Fruit fly (Drosophila melanogaster) whole organism, prepupa: Measurements from ENCODE around the gene U2af50.

Experiments
- Blimp-1 ChIP-seq: fragments of 200-800 bp; sonication (Bioruptor generic); optimal IDR thresholded peaks from 3 replicates; lab custom pipeline; 2017; ENCODE audit warnings: missing biosample characterization, missing genetic modification characterization, mild to moderate bottlenecking, moderate library complexity, missing genetic modification reagents
- CG10631 ChIP-seq: fragments of 200-800 bp; sonication (Bioruptor generic); optimal IDR thresholded peaks from 2 replicates; lab custom pipeline; 2016; ENCODE audit warnings: missing biosample characterization, missing genetic modification characterization
- CG10669 ChIP-seq: fragments of 200-800 bp; sonication (Bioruptor generic); optimal IDR thresholded peaks from 3 replicates; lab custom pipeline; 2018; ENCODE audit warnings: missing biosample characterization, mild to moderate bottlenecking, missing genetic modification characterization, moderate library complexity
- CG11294 ChIP-seq: fragments of 200-800 bp; sonication (Bioruptor generic); IDR thresholded peaks from 2 replicates; pipeline ENCODE4 v1.3.6; 2022; ENCODE audit warnings: missing biosample characterization, missing genetic modification characterization
- CG11762 ChIP-seq: fragments of 200-800 bp; sonication (Bioruptor generic); optimal IDR thresholded peaks from 3 replicates; lab custom pipeline; 2016; ENCODE audit warnings: missing biosample characterization, missing genetic modification characterization; ENCODE audit not compliant: insufficient read depth
- CG1621 ChIP-seq: fragments of 200-800 bp; sonication (Bioruptor generic); optimal IDR thresholded peaks from 3 replicates; lab custom pipeline; 2018; ENCODE audit warnings: missing biosample characterization, mild to moderate bottlenecking, missing genetic modification characterization
- CG3032 ChIP-seq: fragments of 200-800 bp; optimal IDR thresholded peaks from 2 replicates; lab custom pipeline; 2019; ENCODE audit warnings: missing biosample characterization, mild to moderate bottlenecking, missing genetic modification characterization, moderate library complexity
- CG31627 ChIP-seq: fragments of 200-800 bp; sonication (Bioruptor generic); optimal IDR thresholded peaks from 3 replicates; lab custom pipeline; 2016; ENCODE audit warnings: missing biosample characterization, missing genetic modification characterization
- CG34406 ChIP-seq: fragments of 200-800 bp; sonication (Bioruptor generic); optimal IDR thresholded peaks from 3 replicates; lab custom pipeline; 2016; ENCODE audit warnings: missing biosample characterization, missing genetic modification characterization
- CG4318 ChIP-seq: fragments of 200-800 bp; sonication (Bioruptor generic); optimal IDR thresholded peaks from 3 replicates; lab custom pipeline; 2017; ENCODE audit warnings: missing biosample characterization, mild to moderate bottlenecking, missing genetic modification characterization
- CG6163 ChIP-seq: fragments of 200-800 bp; sonication (Bioruptor generic); IDR thresholded peaks from 3 replicates; pipeline ENCODE4 v1.3.6; 2022; ENCODE audit warnings: missing biosample characterization, missing genetic modification characterization
- CG6792 ChIP-seq: fragments of 200-800 bp; sonication (Bioruptor generic); optimal IDR thresholded peaks from 3 replicates; lab custom pipeline; 2016; ENCODE audit warnings: missing biosample characterization, missing genetic modification characterization
- CG8119 ChIP-seq: fragments of 200-800 bp; sonication (Bioruptor generic); IDR thresholded peaks from 3 replicates; pipeline ENCODE4 v1.3.6; 2022; ENCODE audit warnings: missing biosample characterization, missing genetic modification characterization
- CG9139 ChIP-seq: fragments of 200-800 bp; sonication (Bioruptor generic); optimal IDR thresholded peaks from 3 replicates; lab custom pipeline; 2017; ENCODE audit warnings: missing biosample characterization, mild to moderate bottlenecking, missing genetic modification characterization
- Eip75B ChIP-seq: fragments of 200-800 bp; sonication (Bioruptor generic); optimal IDR thresholded peaks from 3 replicates; lab custom pipeline; 2016; ENCODE audit warnings: missing biosample characterization, missing genetic modification characterization
- Eip78C ChIP-seq: fragments of 200-800 bp; sonication (Bioruptor generic); peaks from one replicate; lab custom pipeline; 2016; ENCODE audit warnings: missing biosample characterization, missing genetic modification characterization
- Eip93F ChIP-seq: fragments of 200-800 bp; sonication (Bioruptor generic); optimal IDR thresholded peaks from 2 replicates; lab custom pipeline; 2016; ENCODE audit warnings: missing biosample characterization, mild to moderate bottlenecking, missing genetic modification characterization
- Ets96B ChIP-seq: fragments of 200-800 bp; optimal IDR thresholded peaks from 2 replicates; lab custom pipeline; 2019; ENCODE audit warnings: missing biosample characterization, mild to moderate bottlenecking, missing genetic modification characterization, moderate library complexity
- Gug ChIP-seq: fragments of 200-800 bp; sonication (Bioruptor generic); IDR thresholded peaks from 2 replicates; pipeline ENCODE4 v1.3.6; 2022; ENCODE audit warnings: missing biosample characterization, missing genetic modification characterization
- Hr38 ChIP-seq: sonication (Bioruptor generic); optimal IDR thresholded peaks from 2 replicates; lab custom pipeline; 2016; ENCODE audit warnings: missing biosample characterization, missing genetic modification characterization
- Hr4 ChIP-seq: fragments of 200-800 bp; sonication (Bioruptor generic); optimal IDR thresholded peaks from 3 replicates; lab custom pipeline; 2016; ENCODE audit warnings: missing biosample characterization, missing genetic modification characterization
- Met ChIP-seq: fragments of 200-800 bp; sonication (Bioruptor generic); optimal IDR thresholded peaks from 3 replicates; lab custom pipeline; 2016; ENCODE audit warnings: missing biosample characterization, missing genetic modification characterization
- OdsH ChIP-seq: fragments of 200-800 bp; sonication (Bioruptor generic); optimal IDR thresholded peaks from 3 replicates; lab custom pipeline; 2016; ENCODE audit warnings: missing biosample characterization, missing genetic modification characterization
- Smox ChIP-seq: fragments of 200-800 bp; sonication (Bioruptor generic); optimal IDR thresholded peaks from 3 replicates; lab custom pipeline; 2016; ENCODE audit warnings: missing biosample characterization, missing genetic modification characterization
- Sox102F ChIP-seq: fragments of 200-800 bp; sonication (Bioruptor generic); optimal IDR thresholded peaks from 2 replicates; lab custom pipeline; 2016; ENCODE audit warnings: missing biosample characterization, mild to moderate bottlenecking, missing genetic modification characterization
- Sox14 ChIP-seq: fragments of 200-800 bp; sonication (Bioruptor generic); optimal IDR thresholded peaks from 3 replicates; lab custom pipeline; 2016; ENCODE audit warnings: missing biosample characterization, missing genetic modification characterization
- Sox15 ChIP-seq: fragments of 200-800 bp; sonication (Bioruptor generic); optimal IDR thresholded peaks from 3 replicates; lab custom pipeline; 2016; ENCODE audit warnings: missing biosample characterization, missing genetic modification characterization
- achi ChIP-seq: fragments of 200-800 bp; sonication (Bioruptor generic); optimal IDR thresholded peaks from 3 replicates; lab custom pipeline; 2016; ENCODE audit warnings: missing biosample characterization, missing genetic modification characterization
- acj6 ChIP-seq: fragments of 200-800 bp; sonication (Bioruptor generic); optimal IDR thresholded peaks from 3 replicates; lab custom pipeline; 2016; ENCODE audit warnings: missing biosample characterization, missing genetic modification characterization
- dac ChIP-seq: fragments of 200-800 bp; sonication (Bioruptor generic); optimal IDR thresholded peaks from 2 replicates; lab custom pipeline; 2017; ENCODE audit warnings: missing biosample characterization, mild to moderate bottlenecking, missing genetic modification characterization
- dsx ChIP-seq: fragments of 200-800 bp; optimal IDR thresholded peaks from 3 replicates; lab custom pipeline; 2019; ENCODE audit warnings: missing biosample characterization, mild to moderate bottlenecking, missing genetic modification characterization, moderate library complexity; ENCODE audit not compliant: poor library complexity, severe bottlenecking
- eg ChIP-seq: fragments of 200-800 bp; sonication (Bioruptor generic); IDR thresholded peaks from 3 replicates; pipeline ENCODE4 v1.3.6; 2022; ENCODE audit warnings: missing biosample characterization, missing genetic modification characterization
- esn ChIP-seq: fragments of 200-800 bp; sonication (Bioruptor generic); optimal IDR thresholded peaks from 2 replicates; lab custom pipeline; 2016; ENCODE audit warnings: missing biosample characterization, mild to moderate bottlenecking, missing genetic modification characterization, moderate library complexity
- fd59A ChIP-seq: fragments of 200-800 bp; sonication (Bioruptor generic); optimal IDR thresholded peaks from 2 replicates; lab custom pipeline; 2017; ENCODE audit warnings: missing biosample characterization, mild to moderate bottlenecking, missing genetic modification characterization, missing genetic modification reagents
- fd85E ChIP-seq: fragments of 200-800 bp; sonication (Bioruptor generic); optimal IDR thresholded peaks from 3 replicates; lab custom pipeline; 2016; ENCODE audit warnings: missing biosample characterization, missing genetic modification characterization
- net ChIP-seq: fragments of 200-800 bp; sonication (Bioruptor generic); optimal IDR thresholded peaks from 3 replicates; lab custom pipeline; 2016; ENCODE audit warnings: missing biosample characterization, missing genetic modification characterization
- pdm3 ChIP-seq: fragments of 200-800 bp; sonication (Bioruptor generic); optimal IDR thresholded peaks from 3 replicates; lab custom pipeline; 2016; ENCODE audit warnings: missing biosample characterization, missing genetic modification characterization
- salr ChIP-seq, 2 experiments: fragments of 200-800 bp; sonication (Bioruptor generic); optimal IDR thresholded peaks; 3 replicates each; lab custom pipeline; 2016 to 2018; ENCODE audit warnings: missing biosample characterization in 2 of 2, missing genetic modification characterization in 2 of 2, mild to moderate bottlenecking in 1 of 2
- spab ChIP-seq: fragments of 200-800 bp; sonication (Bioruptor generic); optimal IDR thresholded peaks from 2 replicates; lab custom pipeline; 2017; ENCODE audit warnings: missing biosample characterization, mild to moderate bottlenecking, missing genetic modification characterization, missing genetic modification reagents
- ss ChIP-seq, 2 experiments: fragments of 200-800 bp; sonication (Bioruptor generic); optimal IDR thresholded peaks; 2 replicates in 1 of 2; 3 replicates in 1 of 2; lab custom pipeline; 2017 to 2018; ENCODE audit warnings: mild to moderate bottlenecking in 2 of 2, missing biosample characterization in 2 of 2, missing genetic modification characterization in 2 of 2, moderate library complexity in 1 of 2
- svp ChIP-seq: fragments of 200-800 bp; sonication (Bioruptor generic); peaks from one replicate; lab custom pipeline; 2016; ENCODE audit warnings: missing biosample characterization, missing genetic modification characterization
- topi ChIP-seq: fragments of 200-800 bp; sonication (Bioruptor generic); optimal IDR thresholded peaks from 3 replicates; lab custom pipeline; 2016; ENCODE audit warnings: missing biosample characterization, missing genetic modification characterization
- vri ChIP-seq: fragments of 200-800 bp; sonication (Bioruptor generic); optimal IDR thresholded peaks from 3 replicates; lab custom pipeline; 2016; ENCODE audit warnings: missing biosample characterization, mild to moderate bottlenecking, missing genetic modification characterization

The U2af50 gene

DNA sequence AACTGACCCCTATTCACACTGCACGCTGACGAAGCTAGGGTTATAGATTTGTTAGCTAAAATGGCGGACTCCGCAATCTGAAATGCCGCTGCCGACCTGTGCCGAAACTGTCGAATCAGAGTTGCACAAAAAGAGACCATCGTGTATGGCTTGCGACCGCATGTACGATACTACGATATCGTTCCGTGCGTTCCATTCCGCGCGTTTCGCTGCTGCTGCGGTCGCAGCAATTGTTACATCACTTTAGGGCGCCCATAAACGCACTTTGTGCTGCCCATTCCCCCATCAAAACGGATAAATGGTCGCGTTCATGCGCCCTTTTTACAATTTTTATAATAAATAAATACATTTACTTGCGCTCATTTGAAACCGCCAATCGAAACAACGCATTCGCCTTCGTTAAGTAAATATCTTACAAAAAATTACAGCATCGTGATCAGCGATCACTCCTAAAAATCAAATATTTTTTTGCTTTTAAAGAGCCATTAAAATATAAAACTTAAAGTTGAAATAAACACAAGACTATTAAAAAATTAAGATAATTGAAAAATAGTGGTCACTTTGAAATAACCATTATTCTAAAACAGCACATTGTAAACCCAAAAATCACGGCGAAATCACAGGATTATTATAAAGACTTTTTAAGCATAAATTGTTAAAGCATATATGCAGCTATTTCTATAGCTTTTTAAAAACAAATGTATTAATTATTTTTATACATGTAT, 38.5 kb downstream of the U2af50 start, which contains the start of gene Cyp1 (continued):
- TF ChIP-seq salr (GFP tag; optimal IDR thresholded peaks at IDR 0.05; lab: Kevin White, UChicago), result no peak
- TF ChIP-seq Gug (GFP tag; lab: Robert Waterston, UW), result no peak
- TF ChIP-seq svp (GFP tag; lab: Kevin White, UChicago), result no peak
- TF ChIP-seq CG6792, result no peak
- TF ChIP-seq achi (GFP tag; lab: Kevin White, UChicago), result peak; percentile 27
- TF ChIP-seq CG11762 (GFP tag; lab: Kevin White, UChicago), result no peak
- peak; percentile 20 for TF ChIP-seq Sox15
- TF ChIP-seq Ets96B (tag; lab: Kevin White, UChicago), result no peak
- no peak for TF ChIP-seq Smox (GFP tag; lab: Kevin White, UChicago)

DNA sequence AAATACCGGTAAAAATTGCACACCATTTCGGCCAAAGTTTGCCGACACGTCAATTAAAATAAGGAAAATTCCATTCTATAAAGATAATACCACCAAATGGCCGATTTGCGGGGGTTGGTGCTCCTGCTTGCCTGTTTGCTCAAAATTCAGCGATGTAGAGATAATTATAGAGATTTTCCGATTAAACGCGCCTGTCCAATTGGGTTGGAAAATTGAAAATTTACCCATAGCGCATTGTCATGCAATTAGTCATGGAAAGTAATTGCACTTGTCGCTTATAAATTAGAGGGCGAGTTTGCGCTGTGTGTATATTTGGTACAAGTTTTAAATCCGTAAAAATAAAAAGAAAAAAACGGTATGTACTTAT, 39.3 kb downstream of the U2af50 start:
- no peak for TF ChIP-seq CG9139 (GFP tag; lab: Kevin White, UChicago)
- TF ChIP-seq topi (GFP tag; lab: Kevin White, UChicago), result no peak
- no peak for TF ChIP-seq fd59A
- TF ChIP-seq Eip78C (GFP tag; lab: Kevin White, UChicago), result no peak
- TF ChIP-seq CG11294 (GFP tag; lab: Robert Waterston, UW), result no peak
- TF ChIP-seq pdm3 (GFP tag; lab: Kevin White, UChicago), result no peak
- TF ChIP-seq vri (GFP tag; lab: Kevin White, UChicago), result no peak
- no peak for TF ChIP-seq Sox15
- no peak for TF ChIP-seq CG31627 (GFP tag; lab: Kevin White, UChicago)
- no peak for TF ChIP-seq Sox14 (GFP tag; lab: Kevin White, UChicago)
- TF ChIP-seq CG34406 (GFP tag; lab: Kevin White, UChicago), result no peak
- TF ChIP-seq spab (GFP tag; lab: Kevin White, UChicago), result no peak
- no peak for TF ChIP-seq Hr4
- TF ChIP-seq Ets96B (tag; lab: Kevin White, UChicago), result no peak
- TF ChIP-seq CG10669 (GFP tag; lab: Kevin White, UChicago), result no peak
- TF ChIP-seq Hr38 (GFP tag; lab: Kevin White, UChicago), result no peak
- TF ChIP-seq CG4318 (GFP tag; lab: Kevin White, UChicago), result no peak

DNA sequence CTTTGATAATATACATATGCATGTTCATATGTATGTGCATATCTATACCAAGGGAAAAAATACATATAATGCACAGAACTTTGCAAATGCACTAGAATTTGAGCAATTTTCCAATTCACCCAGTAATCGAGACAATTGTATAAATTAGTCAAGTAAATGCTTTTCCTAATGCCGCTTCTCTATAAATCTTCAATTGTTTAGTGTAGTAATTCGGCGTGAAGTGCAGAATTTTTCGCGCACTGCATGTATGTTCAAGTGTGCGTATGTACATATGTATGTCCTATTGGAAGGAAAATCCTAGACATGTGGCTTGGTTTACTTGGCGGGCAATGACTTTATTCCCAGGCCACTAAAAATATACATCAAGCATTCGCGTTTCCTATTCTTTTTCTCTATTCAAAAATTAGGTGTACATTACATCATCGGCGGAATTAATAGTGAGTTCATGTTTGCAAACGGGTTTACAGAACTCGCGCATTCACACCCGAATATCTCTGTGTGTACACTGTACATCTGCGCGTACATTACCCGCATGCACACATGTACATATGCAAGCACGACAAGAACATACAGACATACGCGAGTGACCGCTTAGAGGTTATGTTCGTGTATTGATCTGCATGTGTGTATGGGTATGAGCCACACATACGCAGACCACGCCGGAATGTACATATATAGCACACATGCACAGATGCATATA, 39.8 kb downstream of the U2af50 start:
- TF ChIP-seq ss (GFP tag; optimal IDR thresholded peaks at IDR 0.05; lab: Kevin White, UChicago), result peak; percentile 6 to 54
- no peak for TF ChIP-seq achi (GFP tag; lab: Kevin White, UChicago)
- peak; percentile 82 for TF ChIP-seq acj6 (GFP tag; lab: Kevin White, UChicago)
- TF ChIP-seq Eip93F (GFP tag; lab: Kevin White, UChicago), result no peak
- TF ChIP-seq CG10669 (GFP tag; lab: Kevin White, UChicago), result peak; percentile 82
- peak; percentile 60 for TF ChIP-seq Sox15
- TF ChIP-seq CG10631 (GFP tag; lab: Kevin White, UChicago), result peak; percentile 86
- peak; percentile 79 for TF ChIP-seq OdsH
- TF ChIP-seq spab (GFP tag; lab: Kevin White, UChicago), result peak; percentile 58
- TF ChIP-seq CG6792, result peak; percentile 69
- peak; percentile 49 for TF ChIP-seq dsx (GFP tag; lab: Kevin White, UChicago)
- peak; percentile 78 for TF ChIP-seq CG8119
- peak; percentile 45 for TF ChIP-seq dac
- TF ChIP-seq Blimp-1, result no peak
- peak; percentile 78; the same call in 2 of the 3 replicates for TF ChIP-seq eg (GFP tag; lab: Robert Waterston, UW)
- TF ChIP-seq CG11762 (GFP tag; lab: Kevin White, UChicago), result peak; percentile 69
- no peak for TF ChIP-seq Met
- TF ChIP-seq topi (GFP tag; lab: Kevin White, UChicago), result peak; percentile 66
- peak; percentile 78 for TF ChIP-seq Eip75B
- TF ChIP-seq Eip78C (GFP tag; lab: Kevin White, UChicago), result peak; percentile 95
- TF ChIP-seq CG6163 (GFP tag; lab: Robert Waterston, UW), result peak; percentile 82
- TF ChIP-seq Gug (GFP tag; lab: Robert Waterston, UW), result peak; percentile 76
- TF ChIP-seq fd85E (GFP tag; lab: Kevin White, UChicago), result peak; percentile 10
- TF ChIP-seq net (GFP tag; lab: Kevin White, UChicago), result peak; percentile 83
- peak; percentile 85 for TF ChIP-seq pdm3 (GFP tag; lab: Kevin White, UChicago)
- peak; percentile 76 for TF ChIP-seq CG3032 (tag; lab: Kevin White, UChicago)
- TF ChIP-seq Hr38 (GFP tag; lab: Kevin White, UChicago), result no peak
- peak; percentile 70 for TF ChIP-seq esn
- peak; percentile 52 for TF ChIP-seq CG1621 (tag; lab: Kevin White, UChicago)
- TF ChIP-seq Hr4, result peak; percentile 79
- TF ChIP-seq fd59A, result peak; percentile 57
- TF ChIP-seq Sox102F, result no peak
